Worm (Caenorhabditis elegans): Measurements from ENCODE around the gene E01G4.5.

DNA sequence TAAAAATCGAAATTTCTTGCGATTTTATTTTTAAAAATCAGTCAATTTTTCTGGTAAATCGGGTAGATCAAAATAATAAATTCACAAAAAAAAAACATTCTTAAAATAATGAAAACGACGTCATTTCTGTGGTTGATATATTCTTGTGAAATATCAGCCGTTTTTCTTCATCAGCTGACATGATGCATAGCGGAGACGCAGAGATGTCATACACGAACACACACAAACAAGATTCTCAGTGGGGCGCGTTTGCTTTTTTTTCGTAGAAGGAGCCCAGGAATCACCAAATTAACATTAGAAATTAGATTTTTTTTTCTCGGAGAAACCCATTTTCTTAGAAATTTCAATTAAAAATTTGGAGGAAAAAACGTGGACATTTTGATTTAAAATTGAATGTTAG is 24.5 kb upstream of the E01G4.5 start:
- peak; percentile 74 for TF ChIP-seq W03F9.2 (tag; optimal IDR thresholded peaks at IDR 0.05)
- TF ChIP-seq dao-5 (tag; optimal IDR thresholded peaks at IDR 0.05) = no peak

All from whole organism, L4/young adult.